Worm (Caenorhabditis elegans): ENCODE measurements around the gene R08D7.7.
"Not testable (repeated sequence)": the region's sequence is repeated elsewhere in the genome, so short reads cannot be mapped to it uniquely, and the experiment has no call there.

The R08D7.7 gene

DNA sequence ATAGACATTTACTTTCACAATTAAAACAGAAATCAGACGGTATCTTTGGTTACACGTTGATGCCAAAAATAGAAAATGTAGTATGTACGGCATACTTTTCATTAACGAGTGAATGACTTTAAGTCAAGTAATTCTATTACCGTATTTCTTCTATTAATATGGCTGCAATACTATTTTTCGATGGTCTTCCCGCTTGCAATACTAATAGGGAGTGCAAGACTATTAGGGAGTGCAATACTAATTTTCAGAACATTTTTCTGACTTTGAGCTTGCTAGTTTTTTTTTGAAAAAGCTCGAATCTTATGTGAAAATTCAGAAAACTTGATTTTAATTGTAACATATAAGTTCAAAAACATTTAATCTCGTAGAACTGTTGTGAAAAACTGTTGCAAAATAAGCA is at the start of gene R08D7.7:
TSS of gene R08D7.7 (plus strand) at position 301 of the 400 bp plus-strand sequence.
- TF ChIP-seq med-1 (GFP tag; optimal IDR thresholded peaks at IDR 0.05; ENCODE audit: insufficient read depth); tab-1 (GFP tag; IDR thresholded peaks at IDR 0.05); T22C8.4 (GFP tag; IDR thresholded peaks at IDR 0.05): not testable (repeated sequence)

DNA sequence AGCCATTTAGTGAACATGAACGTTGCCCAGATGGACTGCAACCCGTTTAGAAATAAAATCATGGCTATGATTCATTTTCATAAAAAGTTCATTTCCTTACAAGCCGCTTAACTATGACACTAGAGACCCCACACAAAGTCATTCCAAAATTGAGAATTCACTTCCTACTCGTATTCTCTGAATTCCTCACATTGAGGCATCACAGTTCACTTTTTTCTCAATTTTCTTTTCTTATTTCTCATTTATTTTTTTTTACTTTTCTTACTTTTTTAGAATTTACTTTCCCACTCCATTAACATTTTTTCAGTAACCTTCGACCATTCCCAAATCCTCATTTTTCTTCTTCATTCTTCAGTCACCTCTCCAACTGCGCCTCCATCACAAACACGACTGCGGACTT is 45.5 kb upstream of the R08D7.7 start, which contains the start of gene dhrr-1:
TSS of gene dhrr-1 (plus strand) at position 301 of the 400 bp plus-strand sequence.
- TF ChIP-seq klf-2 (GFP tag; conservative IDR thresholded peaks at IDR 0.05) (no peak), tab-1 (GFP tag; IDR thresholded peaks at IDR 0.05) (no peak), T22C8.4 (GFP tag; IDR thresholded peaks at IDR 0.05) (no peak), ztf-29 (GFP tag; IDR thresholded peaks at IDR 0.05) (no peak), flt-1 (GFP tag; IDR thresholded peaks at IDR 0.05) (no peak), cog-1 (tag; optimal IDR thresholded peaks at IDR 0.05) (no peak), ztf-23 (GFP tag; IDR thresholded peaks at IDR 0.05) (no peak), med-1 (GFP tag; optimal IDR thresholded peaks at IDR 0.05; ENCODE audit: insufficient read depth) (no peak), ref-1 (GFP tag; conservative IDR thresholded peaks at IDR 0.05) (no peak)

DNA sequence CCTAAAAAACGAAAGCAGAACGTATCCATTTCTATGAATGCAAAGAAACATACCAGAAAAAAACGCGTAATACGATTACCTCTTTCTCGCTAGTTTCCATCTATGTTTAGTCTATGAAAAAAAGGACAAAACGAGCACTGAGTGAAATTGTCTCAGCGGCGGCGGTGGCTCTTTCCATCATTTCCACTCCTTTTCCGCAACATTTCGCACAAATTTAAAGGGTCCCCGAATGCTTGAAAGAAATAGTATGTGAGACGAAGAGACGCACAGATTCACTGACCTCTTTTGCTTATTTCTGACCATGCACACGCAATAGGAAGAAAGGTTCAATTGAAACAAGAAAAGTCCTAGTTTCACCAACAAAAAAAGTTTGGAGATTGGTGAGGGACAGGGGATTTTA is 43.6 kb upstream of the R08D7.7 start:
- no peak for TF ChIP-seq ztf-23 (GFP tag; IDR thresholded peaks at IDR 0.05)
- TF ChIP-seq ztf-29 (GFP tag; IDR thresholded peaks at IDR 0.05): no peak
- TF ChIP-seq med-1 (GFP tag; optimal IDR thresholded peaks at IDR 0.05; ENCODE audit: insufficient read depth): no peak
- no peak for TF ChIP-seq T22C8.4 (GFP tag; IDR thresholded peaks at IDR 0.05)
- no peak for TF ChIP-seq ref-1 (GFP tag; conservative IDR thresholded peaks at IDR 0.05)
- TF ChIP-seq klf-2 (GFP tag; conservative IDR thresholded peaks at IDR 0.05): no peak
- TF ChIP-seq flt-1 (GFP tag; IDR thresholded peaks at IDR 0.05): no peak
- no peak for TF ChIP-seq tab-1 (GFP tag; IDR thresholded peaks at IDR 0.05)

- TF ChIP-seq med-1 (GFP tag; optimal IDR thresholded peaks at IDR 0.05; ENCODE audit: insufficient read depth) (no peak), ref-1 (GFP tag; conservative IDR thresholded peaks at IDR 0.05) (no peak), klf-2 (GFP tag; conservative IDR thresholded peaks at IDR 0.05) (no peak), ztf-23 (GFP tag; IDR thresholded peaks at IDR 0.05) (no peak), T22C8.4 (GFP tag; IDR thresholded peaks at IDR 0.05) (no peak), ztf-29 (GFP tag; IDR thresholded peaks at IDR 0.05) (no peak), flt-1 (GFP tag; IDR thresholded peaks at IDR 0.05) (no peak), tab-1 (GFP tag; IDR thresholded peaks at IDR 0.05) (no peak), cog-1 (tag; optimal IDR thresholded peaks at IDR 0.05) (no peak)
These were observed 40.7 kb upstream of the R08D7.7 start for ce11 chrIII:8949147-8949546.

DNA sequence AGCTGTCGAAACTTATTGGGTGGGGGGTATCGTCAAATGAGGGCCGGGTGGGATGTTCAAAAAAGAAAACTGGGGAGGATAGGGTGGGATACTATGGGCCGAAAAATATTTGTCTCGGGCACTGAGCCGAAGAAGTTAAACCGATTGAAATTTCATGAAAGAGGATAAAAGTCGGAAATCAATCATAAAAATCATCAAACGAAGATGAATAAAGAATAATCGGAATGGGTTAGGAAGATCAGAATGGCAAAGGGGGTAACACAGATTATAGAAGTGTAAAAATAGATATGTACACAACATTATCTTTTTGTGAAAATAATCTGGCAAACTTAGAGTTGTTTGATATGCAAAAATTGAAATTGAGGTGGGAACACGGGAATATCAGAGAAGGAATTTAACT is 34.3 kb upstream of the R08D7.7 start:
- TF ChIP-seq ztf-29 (GFP tag; IDR thresholded peaks at IDR 0.05): no peak
- no peak for TF ChIP-seq cog-1 (tag; optimal IDR thresholded peaks at IDR 0.05)
- no peak for TF ChIP-seq ztf-23 (GFP tag; IDR thresholded peaks at IDR 0.05)
- no peak for TF ChIP-seq ref-1 (GFP tag; conservative IDR thresholded peaks at IDR 0.05)
- no peak for TF ChIP-seq T22C8.4 (GFP tag; IDR thresholded peaks at IDR 0.05)
- TF ChIP-seq flt-1 (GFP tag; IDR thresholded peaks at IDR 0.05): no peak
- TF ChIP-seq med-1 (GFP tag; optimal IDR thresholded peaks at IDR 0.05; ENCODE audit: insufficient read depth): no peak
- TF ChIP-seq tab-1 (GFP tag; IDR thresholded peaks at IDR 0.05): no peak
- TF ChIP-seq klf-2 (GFP tag; conservative IDR thresholded peaks at IDR 0.05): no peak

ce11 chrIII:8956146-8956646 is 33.7 kb upstream of the R08D7.7 start, which contains the start of the genes ZK643.5 and ZK643.2:
ZK643.5 (minus strand) TSS chrIII:8956196.
ZK643.2 (plus strand) TSS chrIII:8956540.
- TF ChIP-seq ztf-23 (GFP tag; IDR thresholded peaks at IDR 0.05): no peak
- TF ChIP-seq ztf-29 (GFP tag; IDR thresholded peaks at IDR 0.05): no peak
- TF ChIP-seq tab-1 (GFP tag; IDR thresholded peaks at IDR 0.05): no peak
- peak; percentile 99 for TF ChIP-seq T22C8.4 (GFP tag; IDR thresholded peaks at IDR 0.05)

- TF ChIP-seq ztf-29 (GFP tag; IDR thresholded peaks at IDR 0.05) (no peak), med-1 (GFP tag; optimal IDR thresholded peaks at IDR 0.05; ENCODE audit: insufficient read depth) (no peak), ztf-23 (GFP tag; IDR thresholded peaks at IDR 0.05) (no peak), tab-1 (GFP tag; IDR thresholded peaks at IDR 0.05) (no peak), ref-1 (GFP tag; conservative IDR thresholded peaks at IDR 0.05) (no peak), flt-1 (GFP tag; IDR thresholded peaks at IDR 0.05) (no peak), cog-1 (tag; optimal IDR thresholded peaks at IDR 0.05) (no peak), klf-2 (GFP tag; conservative IDR thresholded peaks at IDR 0.05) (no peak), T22C8.4 (GFP tag; IDR thresholded peaks at IDR 0.05) (no peak)
These were observed 29.2 kb upstream of the R08D7.7 start, which contains the start of gene ZK643.6 for ce11 chrIII:8960664-8961063. ZK643.6 (minus strand) TSS chrIII:8960764.

- TF ChIP-seq ref-1 (GFP tag; conservative IDR thresholded peaks at IDR 0.05) (no peak), med-1 (GFP tag; optimal IDR thresholded peaks at IDR 0.05; ENCODE audit: insufficient read depth) (no peak), cog-1 (tag; optimal IDR thresholded peaks at IDR 0.05) (no peak), klf-2 (GFP tag; conservative IDR thresholded peaks at IDR 0.05) (no peak), ztf-23 (GFP tag; IDR thresholded peaks at IDR 0.05) (no peak), T22C8.4 (GFP tag; IDR thresholded peaks at IDR 0.05) (no peak)
These were observed 27.9 kb upstream of the R08D7.7 start, which contains the start of gene grl-25 for ce11 chrIII:8961993-8962392. grl-25 (plus strand) TSS chrIII:8962293.

DNA sequence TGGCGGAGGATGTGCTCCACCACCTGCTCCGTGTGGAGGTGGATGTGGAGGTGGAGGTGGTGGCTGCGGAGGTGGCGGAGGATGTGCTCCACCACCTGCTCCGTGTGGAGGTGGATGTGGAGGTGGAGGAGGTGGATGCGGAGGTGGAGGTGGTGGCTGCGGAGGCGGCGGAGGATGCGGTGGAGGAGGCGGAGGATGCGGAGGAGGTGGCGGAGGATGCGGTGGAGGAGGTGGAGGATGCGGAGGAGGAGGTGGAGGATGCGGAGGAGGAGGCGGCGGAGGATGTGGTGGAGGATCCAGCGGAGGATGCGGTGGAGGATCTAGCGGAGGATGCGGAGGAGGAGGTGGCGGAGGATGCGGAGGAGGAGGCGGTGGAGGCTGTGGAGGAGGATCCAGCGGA is 27.4 kb upstream of the R08D7.7 start:
- TF ChIP-seq ztf-29 (GFP tag; IDR thresholded peaks at IDR 0.05) (no peak), ztf-23 (GFP tag; IDR thresholded peaks at IDR 0.05) (no peak), med-1 (GFP tag; optimal IDR thresholded peaks at IDR 0.05; ENCODE audit: insufficient read depth) (no peak), T22C8.4 (GFP tag; IDR thresholded peaks at IDR 0.05) (no peak), klf-2 (GFP tag; conservative IDR thresholded peaks at IDR 0.05) (no peak), ref-1 (GFP tag; conservative IDR thresholded peaks at IDR 0.05) (no peak), tab-1 (GFP tag; IDR thresholded peaks at IDR 0.05) (no peak), cog-1 (tag; optimal IDR thresholded peaks at IDR 0.05) (no peak), flt-1 (GFP tag; IDR thresholded peaks at IDR 0.05) (no peak)

DNA sequence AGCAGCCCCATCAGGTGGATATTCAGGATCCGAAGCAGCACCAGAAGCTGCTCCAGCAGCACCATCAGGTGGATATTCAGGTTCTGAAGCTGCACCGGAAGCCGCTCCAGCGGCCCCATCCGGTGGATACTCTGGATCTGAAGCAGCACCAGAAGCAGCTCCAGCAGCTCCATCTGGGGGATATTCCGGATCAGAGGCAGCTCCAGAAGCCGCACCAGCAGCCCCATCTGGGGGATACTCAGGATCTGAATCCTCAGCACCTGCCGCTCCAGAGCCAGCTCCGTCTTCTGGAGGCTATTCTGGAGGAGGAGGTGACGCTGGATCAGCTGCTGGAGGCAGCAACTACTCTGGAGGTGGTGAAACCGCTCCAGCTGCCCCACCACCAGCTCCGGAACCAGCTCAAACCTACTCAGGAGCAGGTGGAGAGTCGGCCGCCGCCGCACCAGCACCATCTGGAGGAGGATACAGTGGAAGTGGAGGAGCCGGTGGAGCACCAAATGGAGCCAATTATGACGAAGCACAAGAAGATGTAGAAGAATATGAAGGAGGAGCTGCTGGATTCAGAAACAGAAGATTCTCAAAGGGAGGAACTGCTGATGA is 25.1 kb upstream of the R08D7.7 start:
- TF ChIP-seq T22C8.4 (GFP tag; IDR thresholded peaks at IDR 0.05) (no peak), tab-1 (GFP tag; IDR thresholded peaks at IDR 0.05) (no peak), klf-2 (GFP tag; conservative IDR thresholded peaks at IDR 0.05) (no peak), ztf-23 (GFP tag; IDR thresholded peaks at IDR 0.05) (0 out of 2 replicates have a peak, but pooled peaks have one; percentile 55)

Data from whole organism, midembryonic.